Worm (Caenorhabditis elegans): ENCODE results near the gene ZC513.2.

DNA sequence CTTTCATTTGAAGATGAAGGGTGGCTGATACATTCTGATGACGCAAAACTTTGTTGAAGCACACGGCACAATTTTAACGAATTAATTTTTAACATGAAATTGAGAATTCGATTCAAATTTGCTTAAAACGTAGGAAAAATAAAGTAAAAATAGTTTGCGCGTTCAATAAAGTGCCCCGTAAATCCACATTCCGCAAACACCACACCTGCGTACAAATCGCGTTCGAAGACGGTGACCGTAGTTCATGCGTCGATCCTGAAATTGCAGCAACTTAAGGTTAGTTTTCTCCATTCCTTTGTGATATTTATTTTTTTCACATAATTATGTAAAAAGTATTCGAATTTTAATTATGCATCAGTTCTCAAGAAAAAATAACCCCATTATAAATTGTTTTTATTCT is 29.5 kb upstream of the ZC513.2 start, which contains the start of gene F43H9.3:
- TF ChIP-seq cog-1 (tag; optimal IDR thresholded peaks at IDR 0.05) (no peak), T22C8.4 (GFP tag; IDR thresholded peaks at IDR 0.05) (no peak), ztf-23 (GFP tag; IDR thresholded peaks at IDR 0.05) (no peak), ztf-29 (GFP tag; IDR thresholded peaks at IDR 0.05) (no peak), med-1 (GFP tag; optimal IDR thresholded peaks at IDR 0.05; ENCODE audit: insufficient read depth) (no peak)
